Worm (Caenorhabditis elegans) whole organism, early embryonic: Measurements from ENCODE around the gene M199.8.

Experiments
- B0310.2 ChIP-seq: sonication (generic microtip); optimal IDR thresholded peaks from 2 replicates; lab custom pipeline; 2016; ENCODE audit warnings: mild to moderate bottlenecking, missing genetic modification characterization, missing compliant biosample characterization
- F13C5.2 ChIP-seq: sonication (generic microtip); optimal IDR thresholded peaks from 2 replicates; lab custom pipeline; 2017; ENCODE audit warnings: mild to moderate bottlenecking, missing genetic modification characterization, inconsistent platforms, missing compliant biosample characterization
- aly-1 ChIP-seq: sonication (generic microtip); optimal IDR thresholded peaks from 2 replicates; lab custom pipeline; 2016; ENCODE audit warnings: missing genetic modification characterization, missing compliant biosample characterization
- ama-1 ChIP-seq: fragments of 150-350 bp; optimal IDR thresholded peaks from 2 replicates; lab custom pipeline; 2014
- ceh-13 ChIP-seq: fragments of 200-800 bp; sonication (Bioruptor generic); optimal IDR thresholded peaks from 2 replicates; lab custom pipeline; 2018; ENCODE audit warnings: mild to moderate bottlenecking, missing genetic modification characterization, missing compliant biosample characterization
- ets-7 ChIP-seq: sonication (generic microtip); optimal IDR thresholded peaks from 2 replicates; lab custom pipeline; 2016; ENCODE audit warnings: missing genotype, missing genetic modification characterization, missing compliant biosample characterization
- flt-1 ChIP-seq: fragments of 200-800 bp; sonication (Bioruptor generic); IDR thresholded peaks from 2 replicates; pipeline ENCODE4 v1.3.6; 2022; ENCODE audit warnings: missing genetic modification characterization, missing compliant biosample characterization
- hmg-4 ChIP-seq: fragments of 200-800 bp; sonication (Bioruptor generic); optimal IDR thresholded peaks from 2 replicates; lab custom pipeline; 2018; ENCODE audit warnings: mild to moderate bottlenecking, missing genetic modification characterization, missing compliant biosample characterization
- scrt-1 ChIP-seq: fragments of 200-800 bp; sonication (Bioruptor generic); IDR thresholded peaks from 2 replicates; pipeline ENCODE4 v1.3.6; 2022; ENCODE audit warnings: missing genetic modification characterization, missing compliant biosample characterization
- sea-1 ChIP-seq: fragments of 200-800 bp; sonication (Bioruptor generic); conservative IDR thresholded peaks from 2 replicates; pipeline ENCODE4 v1.3.6; 2022; ENCODE audit warnings: missing genetic modification characterization, missing compliant biosample characterization
- tbx-37 ChIP-seq: fragments of 200-800 bp; sonication (Bioruptor generic); conservative IDR thresholded peaks from 2 replicates; pipeline ENCODE4 v1.3.6; 2022; ENCODE audit warnings: missing genetic modification reagents, missing genetic modification characterization, missing compliant biosample characterization

- TF ChIP-seq scrt-1 (GFP tag; lab: Robert Waterston, UW) (no peak), sea-1 (GFP tag; lab: Robert Waterston, UW) (no peak), hmg-4 (no peak), ama-1 (lab: Kevin White, UChicago) (no peak), aly-1 (tag; lab: Kevin White, UChicago) (no peak), B0310.2 (tag; lab: Kevin White, UChicago) (no peak), tbx-37 (GFP tag; lab: Robert Waterston, UW) (no peak), flt-1 (GFP tag; lab: Robert Waterston, UW) (no peak), F13C5.2 (no peak), ets-7 (tag; lab: Kevin White, UChicago) (no peak), ceh-13 (GFP tag; lab: Kevin White, UChicago) (no peak)
Measured at ce11 chrIV:15168442-15168841, 34.6 kb upstream of the M199.8 start.
